Worm (Caenorhabditis elegans): ENCODE results near the gene F42G4.2.

Gene F42G4.2

ce11 chrII:13025794-13026412 is 21.8 kb upstream of the F42G4.2 start, which contains the start of gene max-2 (continued):
- TF ChIP-seq F49E8.2 (tag; optimal IDR thresholded peaks at IDR 0.05; ENCODE audit: borderline replicate concordance) (no peak), dmd-9 (GFP tag; IDR thresholded peaks at IDR 0.05) (no peak), F10B5.3 (tag; optimal IDR thresholded peaks at IDR 0.05) (no peak), nhr-6 (tag; optimal IDR thresholded peaks at IDR 0.05) (peak; percentile 64), F44E2.7 (GFP tag; IDR thresholded peaks at IDR 0.05) (no peak), pha-4 (GFP tag; IDR thresholded peaks at IDR 0.05) (no peak), pha-4 (tag; optimal IDR thresholded peaks at IDR 0.05) (peak; percentile 27), egl-27 (tag; optimal IDR thresholded peaks at IDR 0.05) (no peak), D1046.2 (GFP tag; IDR thresholded peaks at IDR 0.05) (no peak), ama-1 (optimal IDR thresholded peaks at IDR 0.05) (no peak), lsy-2 (tag; optimal IDR thresholded peaks at IDR 0.05) (peak in 1 of 2 experiments; percentile 26), spr-1 (tag; optimal IDR thresholded peaks at IDR 0.05) (no peak), ZK337.2 (GFP tag; IDR thresholded peaks at IDR 0.05) (no peak), mxl-3 (GFP tag; optimal IDR thresholded peaks at IDR 0.05) (no peak), mep-1 (tag; optimal IDR thresholded peaks at IDR 0.05) (peak; percentile 35), nhr-25 (tag; optimal IDR thresholded peaks at IDR 0.05; ENCODE audit: borderline replicate concordance, insufficient read depth) (no peak), ceh-62 (tag; optimal IDR thresholded peaks at IDR 0.05) (no peak), ces-1 (GFP tag; optimal IDR thresholded peaks at IDR 0.05) (no peak), F26F4.8 (GFP tag; conservative IDR thresholded peaks at IDR 0.05) (no peak), nhr-28 (tag; optimal IDR thresholded peaks at IDR 0.05) (peak; percentile 52), dmd-6 (GFP tag; IDR thresholded peaks at IDR 0.05) (peak; percentile 34; the same call in 1 of the 2 replicates)

ce11 chrII:13029290-13030050 is 18.2 kb upstream of the F42G4.2 start:
- TF ChIP-seq aha-1 (tag) (peak; percentile 94), ceh-28 (tag; optimal IDR thresholded peaks at IDR 0.05) (peak; percentile 4), Y5F2A.4 (GFP tag; optimal IDR thresholded peaks at IDR 0.05) (no peak), F44E2.7 (GFP tag; IDR thresholded peaks at IDR 0.05) (no peak), pqm-1 (tag; optimal IDR thresholded peaks at IDR 0.05) (peak; percentile 52), egl-43 (GFP tag; IDR thresholded peaks at IDR 0.05) (peak; percentile 19; the same call in 1 of the 2 replicates), lir-3 (tag; optimal IDR thresholded peaks at IDR 0.05) (no peak), zip-2 (tag; optimal IDR thresholded peaks at IDR 0.05) (no peak), nhr-28 (tag; optimal IDR thresholded peaks at IDR 0.05) (peak; percentile 33), daf-16 (GFP tag; optimal IDR thresholded peaks at IDR 0.05) (no peak), daf-16 (tag; optimal IDR thresholded peaks at IDR 0.05) (peak; percentile 33), unc-62 (GFP tag; optimal IDR thresholded peaks at IDR 0.05 in 1 of 2) (peak in 1 of 2 experiments; percentile 30), unc-62 (tag; optimal IDR thresholded peaks at IDR 0.05) (no peak), hlh-11 (tag; optimal IDR thresholded peaks at IDR 0.05) (peak; percentile 6)

- TF ChIP-seq mes-2 (tag; optimal IDR thresholded peaks at IDR 0.05; ENCODE audit: poor library complexity, severe bottlenecking) (peak; percentile 5), unc-39 (tag; optimal IDR thresholded peaks at IDR 0.05) (no peak), set-16 (GFP tag; IDR thresholded peaks at IDR 0.05) (peak; percentile 30; the same call in 1 of the 2 replicates), egl-43 (GFP tag; IDR thresholded peaks at IDR 0.05) (0 out of 2 replicates have a peak, but pooled peaks have one; percentile 20)
Measured at ce11 chrII:13030051-13030437, 17.7 kb upstream of the F42G4.2 start.

Data from whole organism, L4 larva.